Worm (Caenorhabditis elegans) whole organism, L2 larva: ENCODE results near the gene fbxa-81.

Experiments used
- C34F6.9 ChIP-seq: fragments of 150-350 bp; optimal IDR thresholded peaks from 2 replicates; lab custom pipeline; 2014; ENCODE audit warnings: missing biosample characterization, missing genetic modification characterization
- F13H6.1 ChIP-seq: sonication (generic microtip); optimal IDR thresholded peaks from 2 replicates; lab custom pipeline; 2016; ENCODE audit warnings: missing genetic modification characterization, missing compliant biosample characterization
- R02D3.7 ChIP-seq: fragments of 150-350 bp; optimal IDR thresholded peaks from 2 replicates; lab custom pipeline; 2014; ENCODE audit warnings: missing biosample characterization, missing genetic modification characterization
- Y55F3AM.14 ChIP-seq: fragments of 200-800 bp; sonication (Bioruptor generic); optimal IDR thresholded peaks from 2 replicates; lab custom pipeline; 2018; ENCODE audit warnings: mild to moderate bottlenecking, missing genetic modification characterization, missing compliant biosample characterization
- ZK546.5 ChIP-seq: sonication (generic microtip); optimal IDR thresholded peaks from 2 replicates; lab custom pipeline; 2017; ENCODE audit warnings: missing biosample characterization, missing genetic modification characterization
- alr-1 ChIP-seq: fragments of 150-350 bp; optimal IDR thresholded peaks from 2 replicates; lab custom pipeline; 2014; ENCODE audit warnings: missing biosample characterization, missing genetic modification characterization
- aly-2 ChIP-seq: fragments of 150-350 bp; optimal IDR thresholded peaks from 2 replicates; lab custom pipeline; 2014; ENCODE audit warnings: missing biosample characterization, missing genetic modification characterization
- ama-1 ChIP-seq: fragments of 150-350 bp; optimal IDR thresholded peaks from 2 replicates; lab custom pipeline; 2018; ENCODE audit warnings: inconsistent platforms
- blmp-1 ChIP-seq: sonication (generic microtip); optimal IDR thresholded peaks from 2 replicates; lab custom pipeline; 2017; ENCODE audit warnings: missing genetic modification characterization, mild to moderate bottlenecking, missing compliant biosample characterization, antibody characterized with exemption, moderate library complexity; ENCODE audit not compliant: insufficient read depth
- ceh-16 ChIP-seq: fragments of 150-350 bp; optimal IDR thresholded peaks from 2 replicates; lab custom pipeline; 2014; ENCODE audit warnings: missing biosample characterization, missing genetic modification characterization
- ceh-82 ChIP-seq: fragments of 150-350 bp; optimal IDR thresholded peaks from 2 replicates; lab custom pipeline; 2014; ENCODE audit warnings: missing biosample characterization, missing genetic modification characterization
- crh-2 ChIP-seq: sonication (generic microtip); optimal IDR thresholded peaks from 2 replicates; lab custom pipeline; 2017; ENCODE audit warnings: missing biosample characterization, missing genetic modification characterization
- dmd-4 ChIP-seq: sonication (generic microtip); optimal IDR thresholded peaks from 2 replicates; lab custom pipeline; 2017; ENCODE audit warnings: missing biosample characterization, missing genetic modification characterization
- egl-27 ChIP-seq: sonication (generic microtip); optimal IDR thresholded peaks from 3 replicates; lab custom pipeline; 2017; ENCODE audit warnings: missing biosample characterization, missing genetic modification reagents, missing genetic modification characterization
- elt-1 ChIP-seq: fragments of 150-350 bp; optimal IDR thresholded peaks from 2 replicates; lab custom pipeline; 2014; ENCODE audit warnings: missing biosample characterization, missing genetic modification characterization
- elt-3 ChIP-seq: sonication (generic microtip); optimal IDR thresholded peaks from 2 replicates; lab custom pipeline; 2017; ENCODE audit warnings: missing biosample characterization, missing genetic modification characterization
- fos-1 ChIP-seq: fragments of 150-350 bp; optimal IDR thresholded peaks from 2 replicates; lab custom pipeline; 2014; ENCODE audit warnings: missing biosample characterization, missing genetic modification characterization
- gmeb-1 ChIP-seq: fragments of 150-350 bp; optimal IDR thresholded peaks from 2 replicates; lab custom pipeline; 2014; ENCODE audit warnings: missing biosample characterization, missing genetic modification characterization
- lin-11 ChIP-seq: fragments of 150-350 bp; sonication (generic microtip); optimal IDR thresholded peaks from 2 replicates; lab custom pipeline; 2014; ENCODE audit warnings: missing biosample characterization, missing genetic modification characterization, inconsistent platforms, mixed read lengths
- lin-13 ChIP-seq: fragments of 150-350 bp; optimal IDR thresholded peaks from 2 replicates; lab custom pipeline; 2014; ENCODE audit warnings: missing biosample characterization, missing genetic modification reagents, missing genetic modification characterization
- lin-39 ChIP-seq: fragments of 150-350 bp; optimal IDR thresholded peaks from 2 replicates; lab custom pipeline; 2014; ENCODE audit warnings: missing biosample characterization, missing genetic modification reagents, missing genetic modification characterization
- lsy-2 ChIP-seq, 2 experiments: fragments of 150-350 bp in 1 of 2; sonication (generic microtip) in 1 of 2; optimal IDR thresholded peaks; 2 replicates each; lab custom pipeline; 2014 to 2017; ENCODE audit warnings: missing biosample characterization in 2 of 2, missing genetic modification characterization in 2 of 2
- mab-5 ChIP-seq: fragments of 150-350 bp; optimal IDR thresholded peaks from 2 replicates; lab custom pipeline; 2014; ENCODE audit warnings: missing biosample characterization, missing genetic modification characterization
- mbf-1 ChIP-seq: sonication (generic microtip); optimal IDR thresholded peaks from 2 replicates; lab custom pipeline; 2017; ENCODE audit warnings: missing biosample characterization, missing genetic modification characterization
- mdl-1 ChIP-seq, 2 experiments: fragments of 150-350 bp in 1 of 2; sonication (generic microtip) in 1 of 2; optimal IDR thresholded peaks; 2 replicates each; lab custom pipeline; 2017; ENCODE audit warnings: missing biosample characterization in 2 of 2, missing genetic modification characterization in 2 of 2
- nhr-10 ChIP-seq: sonication (generic microtip); optimal IDR thresholded peaks from 2 replicates; lab custom pipeline; 2017; ENCODE audit warnings: missing biosample characterization, missing genetic modification characterization
- nhr-11 ChIP-seq: fragments of 150-350 bp; optimal IDR thresholded peaks from 2 replicates; lab custom pipeline; 2014; ENCODE audit warnings: missing biosample characterization, missing genetic modification characterization
- nhr-12 ChIP-seq: fragments of 150-350 bp; optimal IDR thresholded peaks from 2 replicates; lab custom pipeline; 2014; ENCODE audit warnings: missing biosample characterization, missing genetic modification characterization
- nhr-129 ChIP-seq: fragments of 150-350 bp; optimal IDR thresholded peaks from 2 replicates; lab custom pipeline; 2014; ENCODE audit warnings: missing biosample characterization, missing genetic modification characterization
- nhr-21 ChIP-seq: fragments of 150-350 bp; optimal IDR thresholded peaks from 2 replicates; lab custom pipeline; 2014; ENCODE audit warnings: missing biosample characterization, missing genetic modification characterization
- nhr-23 ChIP-seq: fragments of 150-350 bp; optimal IDR thresholded peaks from 2 replicates; lab custom pipeline; 2014; ENCODE audit warnings: missing biosample characterization, missing genetic modification reagents, missing genetic modification characterization
- nhr-237 ChIP-seq: fragments of 150-350 bp; optimal IDR thresholded peaks from 2 replicates; lab custom pipeline; 2014; ENCODE audit warnings: missing biosample characterization, missing genetic modification characterization
- nhr-25 ChIP-seq: fragments of 150-350 bp; sonication (generic microtip); optimal IDR thresholded peaks from 3 replicates; lab custom pipeline; 2014; ENCODE audit warnings: missing biosample characterization, missing genetic modification characterization
- nhr-6 ChIP-seq: fragments of 150-350 bp; optimal IDR thresholded peaks from 2 replicates; lab custom pipeline; 2014; ENCODE audit warnings: missing biosample characterization, missing genetic modification characterization
- nhr-77 ChIP-seq: fragments of 150-350 bp; optimal IDR thresholded peaks from 2 replicates; lab custom pipeline; 2014; ENCODE audit warnings: missing biosample characterization, missing genetic modification characterization
- peb-1 ChIP-seq: fragments of 150-350 bp; optimal IDR thresholded peaks from 2 replicates; lab custom pipeline; 2014; ENCODE audit warnings: missing biosample characterization, missing genetic modification characterization
- sem-4 ChIP-seq: fragments of 150-350 bp; optimal IDR thresholded peaks from 2 replicates; lab custom pipeline; 2014; ENCODE audit warnings: missing biosample characterization, missing genetic modification reagents, missing genetic modification characterization
- skn-1 ChIP-seq: sonication (generic microtip); optimal IDR thresholded peaks from 2 replicates; lab custom pipeline; 2017; ENCODE audit warnings: missing biosample characterization, missing genetic modification characterization
- sma-3 ChIP-seq: sonication (generic microtip); optimal IDR thresholded peaks from 2 replicates; lab custom pipeline; 2016; ENCODE audit warnings: missing genetic modification reagents, missing genetic modification characterization, missing compliant biosample characterization
- sma-9 ChIP-seq, 2 experiments: fragments of 150-350 bp in 1 of 2; sonication (generic microtip) in 1 of 2; optimal IDR thresholded peaks; 2 replicates each; lab custom pipeline; 2014 to 2016; ENCODE audit warnings: missing genetic modification characterization in 2 of 2, mild to moderate bottlenecking in 1 of 2, missing biosample characterization in 1 of 2, missing compliant biosample characterization in 1 of 2, missing genetic modification reagents in 1 of 2, moderate library complexity in 1 of 2
- snpc-4 ChIP-seq: fragments of 150-350 bp; optimal IDR thresholded peaks from 2 replicates; lab custom pipeline; 2014; ENCODE audit warnings: missing biosample characterization, missing genetic modification characterization
- unc-39 ChIP-seq: fragments of 150-350 bp; optimal IDR thresholded peaks from 2 replicates; lab custom pipeline; 2014; ENCODE audit warnings: missing biosample characterization, missing genetic modification characterization
- unc-55 ChIP-seq: fragments of 150-350 bp; sonication (generic microtip); optimal IDR thresholded peaks from 3 replicates; lab custom pipeline; 2014; ENCODE audit warnings: missing biosample characterization, missing genetic modification reagents, missing genetic modification characterization
- unc-62 ChIP-seq: fragments of 150-350 bp; optimal IDR thresholded peaks from 2 replicates; lab custom pipeline; 2014; ENCODE audit warnings: missing biosample characterization, missing genetic modification reagents, missing genetic modification characterization
- zag-1 ChIP-seq: fragments of 150-350 bp; optimal IDR thresholded peaks from 2 replicates; lab custom pipeline; 2014; ENCODE audit warnings: missing biosample characterization, missing genetic modification characterization
- ztf-1 ChIP-seq: fragments of 200-800 bp; sonication (Bioruptor generic); conservative IDR thresholded peaks from 2 replicates; pipeline ENCODE4 v1.3.6; 2022; ENCODE audit warnings: missing genetic modification characterization, missing compliant biosample characterization
- ztf-11 ChIP-seq: sonication (generic microtip); optimal IDR thresholded peaks from 2 replicates; lab custom pipeline; 2017; ENCODE audit warnings: missing biosample characterization, missing genetic modification characterization
- ztf-4 ChIP-seq: fragments of 150-350 bp; optimal IDR thresholded peaks from 2 replicates; lab custom pipeline; 2014; ENCODE audit warnings: missing biosample characterization, missing genetic modification characterization

Gene fbxa-81

DNA sequence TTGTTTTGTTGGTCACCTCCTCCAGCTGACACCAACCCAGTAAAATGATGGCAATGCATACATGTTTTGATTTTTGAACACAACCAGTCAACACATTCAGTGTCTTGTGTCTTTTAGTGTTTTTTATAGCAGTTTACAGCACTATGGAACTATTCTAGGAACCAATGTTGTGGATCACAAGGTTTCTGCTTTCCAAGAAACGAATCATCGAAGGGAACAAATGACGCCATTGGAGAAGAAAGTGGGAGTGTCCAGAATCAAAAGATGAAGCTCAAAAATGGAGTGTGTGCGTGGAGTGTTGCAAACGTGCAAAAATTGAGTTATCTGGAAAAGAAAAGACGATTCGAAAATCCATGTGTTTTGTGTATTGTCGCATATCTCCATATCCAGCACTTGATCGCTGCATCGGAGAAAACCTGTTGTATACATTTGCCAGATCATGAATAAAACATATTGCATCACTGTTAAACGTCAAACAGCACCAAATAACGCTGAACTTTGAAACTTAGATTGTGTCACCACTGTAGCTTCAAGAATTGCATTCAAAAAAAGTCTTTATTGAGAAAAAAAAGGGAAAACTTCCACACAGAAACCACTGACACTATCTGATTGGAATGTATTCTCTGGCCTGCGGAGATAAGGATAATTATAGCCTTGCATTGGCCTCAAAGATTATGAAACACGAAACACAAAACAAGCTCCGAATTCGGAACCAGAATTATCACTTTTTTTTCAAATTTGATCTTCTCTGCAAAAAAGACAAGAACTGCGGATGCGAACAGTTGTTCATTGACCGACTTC, 20.6 kb upstream of the fbxa-81 start:
- TF ChIP-seq lin-13, result peak; percentile 68
- peak; percentile 58 for TF ChIP-seq sem-4 (tag; lab: Kevin White, UChicago)
- TF ChIP-seq elt-3 (tag; lab: Kevin White, UChicago), result peak; percentile 45
- no peak for TF ChIP-seq ama-1
- no peak for TF ChIP-seq gmeb-1 (tag; lab: Kevin White, UChicago)
- TF ChIP-seq alr-1, result no peak
- TF ChIP-seq nhr-12 (tag; lab: Kevin White, UChicago), result no peak
- no peak for TF ChIP-seq skn-1
- no peak for TF ChIP-seq mab-5 (tag; lab: Kevin White, UChicago)
- peak; percentile 55 for TF ChIP-seq unc-55 (GFP tag; lab: Kevin White, UChicago)
- TF ChIP-seq dmd-4 (tag; lab: Kevin White, UChicago), result peak; percentile 69
- peak; percentile 37 for TF ChIP-seq nhr-25 (tag; lab: Kevin White, UChicago)
- no peak for TF ChIP-seq egl-27 (tag; lab: Kevin White, UChicago)
- TF ChIP-seq ztf-1 (GFP tag; lab: Robert Waterston, UW), result no peak
- no peak for TF ChIP-seq unc-62 (GFP tag; lab: Kevin White, UChicago)
- TF ChIP-seq nhr-23 (tag; lab: Kevin White, UChicago), result no peak
- no peak for TF ChIP-seq elt-1
- TF ChIP-seq unc-39, result no peak
- TF ChIP-seq crh-2 (tag; lab: Kevin White, UChicago), result peak; percentile 74
- peak in 1 of 2 experiments; percentile 24 for TF ChIP-seq mdl-1 (tag; optimal IDR thresholded peaks at IDR 0.05; lab: Kevin White, UChicago)
- no peak for TF ChIP-seq Y55F3AM.14 (GFP tag; lab: Kevin White, UChicago)
- no peak for TF ChIP-seq R02D3.7 (tag; lab: Kevin White, UChicago)
- TF ChIP-seq F13H6.1 (tag; lab: Kevin White, UChicago), result no peak
- no peak for TF ChIP-seq nhr-237 (tag; lab: Kevin White, UChicago)
- no peak for TF ChIP-seq lin-39 (tag; lab: Kevin White, UChicago)
- peak; percentile 47 for TF ChIP-seq nhr-129
- TF ChIP-seq ZK546.5 (tag; lab: Kevin White, UChicago), result no peak
- peak; percentile 87 for TF ChIP-seq nhr-21
- peak; percentile 52 for TF ChIP-seq zag-1 (tag; lab: Kevin White, UChicago)
- TF ChIP-seq nhr-10 (tag; lab: Kevin White, UChicago), result no peak
- no peak for TF ChIP-seq sma-3 (GFP tag; lab: Kevin White, UChicago)
- TF ChIP-seq aly-2 (tag; lab: Kevin White, UChicago), result no peak
- peak; percentile 58 for TF ChIP-seq C34F6.9 (tag; lab: Kevin White, UChicago)
- peak; percentile 70 for TF ChIP-seq ztf-4 (tag; lab: Kevin White, UChicago)
- peak; percentile 2 for TF ChIP-seq lin-11 (tag; lab: Kevin White, UChicago)
- no peak for TF ChIP-seq nhr-11 (tag; lab: Kevin White, UChicago)
- TF ChIP-seq nhr-6 (tag; lab: Kevin White, UChicago), result peak; percentile 82
- TF ChIP-seq ceh-82 (tag; lab: Kevin White, UChicago), result no peak
- TF ChIP-seq ceh-16 (tag; lab: Kevin White, UChicago), result no peak
- peak; percentile 59 for TF ChIP-seq blmp-1
- TF ChIP-seq peb-1 (tag; lab: Kevin White, UChicago), result no peak
- TF ChIP-seq sma-9 (GFP tag; optimal IDR thresholded peaks at IDR 0.05; lab: Kevin White, UChicago), result peak; percentile 95
- no peak for TF ChIP-seq sma-9 (tag; optimal IDR thresholded peaks at IDR 0.05; lab: Kevin White, UChicago)
- TF ChIP-seq fos-1 (tag; lab: Kevin White, UChicago), result peak; percentile 6
- TF ChIP-seq mbf-1 (tag; lab: Kevin White, UChicago), result no peak
- no peak for TF ChIP-seq ztf-11
- peak in 1 of 2 experiments; percentile 78 for TF ChIP-seq lsy-2 (tag; optimal IDR thresholded peaks at IDR 0.05; lab: Kevin White, UChicago)
- no peak for TF ChIP-seq snpc-4 (tag; lab: Kevin White, UChicago)
- no peak for TF ChIP-seq nhr-77 (tag; lab: Kevin White, UChicago)
